Fruit fly (Drosophila melanogaster) whole organism, embryonic: ENCODE data around the gene Hmbs.

Source experiments
- Aef1 ChIP-seq: fragments of 200-800 bp; sonication (Bioruptor generic); IDR thresholded peaks from 3 replicates; pipeline ENCODE4 v1.3.6; 2022; ENCODE audit warnings: missing biosample characterization, missing genetic modification characterization
- CG11560 ChIP-seq: fragments of 200-800 bp; sonication (Bioruptor generic); IDR thresholded peaks from 3 replicates; pipeline ENCODE4 v1.3.6; 2022; ENCODE audit warnings: missing biosample characterization, missing genetic modification characterization
- CG12391 ChIP-seq: fragments of 200-800 bp; sonication (Bioruptor generic); optimal IDR thresholded peaks from 3 replicates; lab custom pipeline; 2018; ENCODE audit warnings: missing biosample characterization, mild to moderate bottlenecking, missing genetic modification characterization, moderate library complexity
- CG14441 ChIP-seq: fragments of 200-800 bp; sonication (Bioruptor generic); IDR thresholded peaks from 2 replicates; pipeline ENCODE4 v1.3.6; 2022; ENCODE audit warnings: missing biosample characterization, missing genetic modification characterization
- CG15011 ChIP-seq: fragments of 200-800 bp; sonication (Bioruptor generic); optimal IDR thresholded peaks from 3 replicates; lab custom pipeline; 2018; ENCODE audit warnings: missing biosample characterization, mild to moderate bottlenecking, missing genetic modification characterization
- CG15514 ChIP-seq: fragments of 200-800 bp; sonication (Bioruptor generic); optimal IDR thresholded peaks from 3 replicates; lab custom pipeline; 2017; ENCODE audit warnings: missing biosample characterization, missing genetic modification characterization, mild to moderate bottlenecking, moderate library complexity, missing genetic modification reagents
- CG16779 ChIP-seq: fragments of 200-800 bp; sonication (Bioruptor generic); IDR thresholded peaks from 2 replicates; pipeline ENCODE4 v1.3.6; 2022; ENCODE audit warnings: missing biosample characterization, missing genetic modification characterization
- CG2199 ChIP-seq: fragments of 200-800 bp; sonication (Bioruptor generic); IDR thresholded peaks from 3 replicates; pipeline ENCODE4 v1.3.6; 2022; ENCODE audit warnings: missing biosample characterization, missing genetic modification characterization
- CG30020 ChIP-seq: fragments of 200-800 bp; optimal IDR thresholded peaks from 2 replicates; lab custom pipeline; 2019; ENCODE audit warnings: missing biosample characterization, mild to moderate bottlenecking, missing genetic modification characterization, moderate library complexity
- CG31441 ChIP-seq: fragments of 200-800 bp; sonication (Bioruptor generic); IDR thresholded peaks from 2 replicates; pipeline ENCODE4 v1.3.6; 2022; ENCODE audit warnings: missing biosample characterization, missing genetic modification characterization
- CG32767 ChIP-seq: fragments of 200-800 bp; sonication (Bioruptor generic); IDR thresholded peaks from 2 replicates; pipeline ENCODE4 v1.3.6; 2022; ENCODE audit warnings: missing biosample characterization, missing genetic modification characterization
- CG33557 ChIP-seq: fragments of 200-800 bp; sonication (Bioruptor generic); optimal IDR thresholded peaks from 2 replicates; lab custom pipeline; 2019; ENCODE audit warnings: missing biosample characterization, mild to moderate bottlenecking, missing genetic modification characterization, moderate library complexity
- CG42726 ChIP-seq: fragments of 200-800 bp; sonication (Bioruptor generic); IDR thresholded peaks from 2 replicates; pipeline ENCODE4 v1.3.6; 2022; ENCODE audit warnings: missing biosample characterization, missing genetic modification characterization; ENCODE audit not compliant: partially characterized antibody
- CG6654 ChIP-seq: fragments of 200-800 bp; sonication (Bioruptor generic); optimal IDR thresholded peaks from 2 replicates; lab custom pipeline; 2017; ENCODE audit warnings: missing biosample characterization, mild to moderate bottlenecking, missing genetic modification characterization
- CkIIα-i1 ChIP-seq: fragments of 200-800 bp; sonication (Bioruptor generic); IDR thresholded peaks from 2 replicates; pipeline ENCODE4 v1.3.6; 2022; ENCODE audit warnings: missing biosample characterization, missing genetic modification characterization
- D19B ChIP-seq: fragments of 200-800 bp; sonication (Bioruptor generic); optimal IDR thresholded peaks from 2 replicates; lab custom pipeline; 2017; ENCODE audit warnings: missing biosample characterization, mild to moderate bottlenecking, missing genetic modification characterization
- Dll ChIP-seq: fragments of 200-800 bp; sonication (Bioruptor generic); IDR thresholded peaks from 4 replicates; pipeline ENCODE4 v1.3.6; 2022; ENCODE audit warnings: missing biosample characterization, missing genetic modification characterization; ENCODE audit not compliant: partially characterized antibody
- E2f1 ChIP-seq: fragments of 200-800 bp; sonication (Bioruptor generic); IDR thresholded peaks from 2 replicates; pipeline ENCODE4 v1.3.6; 2022; ENCODE audit warnings: missing biosample characterization, missing genetic modification characterization
- E2f2 ChIP-seq: fragments of 200-800 bp; sonication (Bioruptor generic); IDR thresholded peaks from 2 replicates; pipeline ENCODE4 v1.3.6; 2022; ENCODE audit warnings: missing biosample characterization, missing genetic modification characterization
- Gug ChIP-seq: fragments of 200-800 bp; sonication (Bioruptor generic); IDR thresholded peaks from 4 replicates; pipeline ENCODE4 v1.3.6; 2022; ENCODE audit warnings: missing biosample characterization, missing genetic modification characterization
- H15 ChIP-seq: fragments of 200-800 bp; sonication (Bioruptor generic); IDR thresholded peaks from 3 replicates; pipeline ENCODE4 v1.3.6; 2022; ENCODE audit warnings: missing biosample characterization, missing genetic modification characterization
- Hand ChIP-seq: fragments of 200-800 bp; sonication (Bioruptor generic); optimal IDR thresholded peaks from 2 replicates; lab custom pipeline; 2017; ENCODE audit warnings: mild to moderate bottlenecking, missing biosample characterization, missing genetic modification reagents, missing genetic modification characterization
- Hmr ChIP-seq: fragments of 200-800 bp; sonication (Bioruptor generic); optimal IDR thresholded peaks from 3 replicates; lab custom pipeline; 2017; ENCODE audit warnings: mild to moderate bottlenecking, missing biosample characterization, missing genetic modification reagents, missing genetic modification characterization
- Med ChIP-seq: fragments of 200-800 bp; sonication (Bioruptor generic); peaks from one replicate; lab custom pipeline; 2016; ENCODE audit warnings: missing biosample characterization, missing genetic modification characterization, mild to moderate bottlenecking, inconsistent platforms, moderate library complexity
- NFAT ChIP-seq: fragments of 200-800 bp; sonication (Bioruptor generic); IDR thresholded peaks from 2 replicates; pipeline ENCODE4 v1.3.6; 2022; ENCODE audit warnings: missing biosample characterization, missing genetic modification characterization
- Nf-YB ChIP-seq: fragments of 200-800 bp; sonication (Bioruptor generic); optimal IDR thresholded peaks from 3 replicates; lab custom pipeline; 2019; ENCODE audit warnings: missing biosample characterization, mild to moderate bottlenecking, missing genetic modification characterization, moderate library complexity
- Poxn ChIP-seq: fragments of 200-800 bp; sonication (Bioruptor generic); IDR thresholded peaks from 2 replicates; pipeline ENCODE4 v1.3.6; 2022; ENCODE audit warnings: missing biosample characterization, missing genetic modification characterization
- Rx ChIP-seq: fragments of 200-800 bp; sonication (Bioruptor generic); IDR thresholded peaks from 2 replicates; pipeline ENCODE4 v1.3.6; 2022; ENCODE audit warnings: missing biosample characterization, missing genetic modification characterization
- Stat92E ChIP-seq, 3 experiments: fragments of >200 bp in 2 of 3; fragments of 200-800 bp in 1 of 3; sonication (Bioruptor generic) in 1 of 3; optimal IDR thresholded peaks; 2 replicates each; lab custom pipeline; 2017 to 2019; ENCODE audit warnings: missing biosample characterization in 3 of 3, missing genetic modification characterization in 3 of 3, mild to moderate bottlenecking in 1 of 3, moderate library complexity in 1 of 3
- Vsx1 ChIP-seq: fragments of 200-800 bp; sonication (Bioruptor generic); optimal IDR thresholded peaks from 2 replicates; lab custom pipeline; 2017; ENCODE audit warnings: missing biosample characterization, mild to moderate bottlenecking, missing genetic modification characterization, missing genetic modification reagents
- amos ChIP-seq: fragments of 200-800 bp; sonication (Bioruptor generic); IDR thresholded peaks from 2 replicates; pipeline ENCODE4 v1.3.6; 2022; ENCODE audit warnings: missing biosample characterization, missing genetic modification characterization; ENCODE audit not compliant: partially characterized antibody
- ara ChIP-seq: fragments of 200-800 bp; sonication (Bioruptor generic); IDR thresholded peaks from 2 replicates; pipeline ENCODE4 v1.3.6; 2022; ENCODE audit warnings: missing biosample characterization, missing genetic modification characterization
- bab2 ChIP-seq: fragments of 200-800 bp; sonication (Bioruptor generic); optimal IDR thresholded peaks from 2 replicates; lab custom pipeline; 2016; ENCODE audit warnings: missing biosample characterization, missing genetic modification characterization
- btn ChIP-seq: fragments of 200-800 bp; sonication (Bioruptor generic); optimal IDR thresholded peaks from 2 replicates; lab custom pipeline; 2016; ENCODE audit warnings: missing biosample characterization, missing genetic modification characterization
- cas ChIP-seq: fragments of 200-800 bp; sonication (Bioruptor generic); IDR thresholded peaks from 2 replicates; pipeline ENCODE4 v1.3.6; 2022; ENCODE audit warnings: missing biosample characterization, missing genetic modification characterization
- da ChIP-seq: fragments of 200-800 bp; sonication (Bioruptor generic); optimal IDR thresholded peaks from 2 replicates; lab custom pipeline; 2016; ENCODE audit warnings: missing biosample characterization, missing genetic modification characterization
- esg ChIP-seq: fragments of 200-800 bp; sonication (Bioruptor generic); conservative IDR thresholded peaks from 2 replicates; pipeline ENCODE4 v1.3.6; 2022; ENCODE audit warnings: missing biosample characterization, missing genetic modification characterization
- exex ChIP-seq: fragments of 200-800 bp; sonication (Bioruptor generic); optimal IDR thresholded peaks from 4 replicates; lab custom pipeline; 2018; ENCODE audit warnings: missing biosample characterization, mild to moderate bottlenecking, missing genetic modification characterization, moderate library complexity
- gce ChIP-seq: fragments of 200-800 bp; sonication (Bioruptor generic); IDR thresholded peaks from 3 replicates; pipeline ENCODE4 v1.3.6; 2022; ENCODE audit warnings: missing biosample characterization, missing genetic modification characterization
- jigr1 ChIP-seq: fragments of 200-800 bp; sonication (Bioruptor generic); IDR thresholded peaks from 3 replicates; pipeline ENCODE4 v1.3.6; 2022; ENCODE audit warnings: missing biosample characterization, missing genetic modification characterization
- jumu ChIP-seq: fragments of 200-800 bp; sonication (Bioruptor generic); optimal IDR thresholded peaks from 3 replicates; lab custom pipeline; 2016; ENCODE audit warnings: missing biosample characterization, missing genetic modification characterization
- knrl ChIP-seq: fragments of 200-800 bp; sonication (Bioruptor generic); IDR thresholded peaks from 3 replicates; pipeline ENCODE4 v1.3.6; 2022; ENCODE audit warnings: missing biosample characterization, missing genetic modification characterization; ENCODE audit not compliant: partially characterized antibody
- lbe ChIP-seq: fragments of 200-800 bp; sonication (Bioruptor generic); optimal IDR thresholded peaks from 2 replicates; lab custom pipeline; 2016; ENCODE audit warnings: missing biosample characterization, mild to moderate bottlenecking, missing genetic modification characterization
- lilli ChIP-seq: fragments of 200-800 bp; sonication (Bioruptor generic); optimal IDR thresholded peaks from 3 replicates; lab custom pipeline; 2016; ENCODE audit warnings: missing biosample characterization, missing genetic modification characterization
- mirr ChIP-seq: fragments of 200-800 bp; sonication (Bioruptor generic); optimal IDR thresholded peaks from 3 replicates; lab custom pipeline; 2018; ENCODE audit warnings: missing biosample characterization, mild to moderate bottlenecking, missing genetic modification characterization
- pum ChIP-seq: fragments of 200-800 bp; sonication (Bioruptor generic); optimal IDR thresholded peaks from 2 replicates; lab custom pipeline; 2016; ENCODE audit warnings: missing biosample characterization, missing genetic modification characterization
- sc ChIP-seq, 3 experiments: fragments of >200 bp in 2 of 3; fragments of 200-800 bp in 1 of 3; sonication (Bioruptor generic) in 1 of 3; optimal IDR thresholded peaks; 2 replicates in 2 of 3; 3 replicates in 1 of 3; lab custom pipeline; 2017; ENCODE audit warnings: mild to moderate bottlenecking in 1 of 3, missing biosample characterization in 1 of 3, missing genetic modification characterization in 1 of 3, missing genetic modification reagents in 1 of 3
- sisA ChIP-seq: fragments of 200-800 bp; sonication (Bioruptor generic); IDR thresholded peaks from 2 replicates; pipeline ENCODE4 v1.3.6; 2022; ENCODE audit warnings: missing biosample characterization, missing genetic modification characterization
- wdn ChIP-seq: fragments of 200-800 bp; sonication (Bioruptor generic); IDR thresholded peaks from 2 replicates; pipeline ENCODE4 v1.3.6; 2022; ENCODE audit warnings: missing biosample characterization, missing genetic modification characterization

Hmbs gene

DNA sequence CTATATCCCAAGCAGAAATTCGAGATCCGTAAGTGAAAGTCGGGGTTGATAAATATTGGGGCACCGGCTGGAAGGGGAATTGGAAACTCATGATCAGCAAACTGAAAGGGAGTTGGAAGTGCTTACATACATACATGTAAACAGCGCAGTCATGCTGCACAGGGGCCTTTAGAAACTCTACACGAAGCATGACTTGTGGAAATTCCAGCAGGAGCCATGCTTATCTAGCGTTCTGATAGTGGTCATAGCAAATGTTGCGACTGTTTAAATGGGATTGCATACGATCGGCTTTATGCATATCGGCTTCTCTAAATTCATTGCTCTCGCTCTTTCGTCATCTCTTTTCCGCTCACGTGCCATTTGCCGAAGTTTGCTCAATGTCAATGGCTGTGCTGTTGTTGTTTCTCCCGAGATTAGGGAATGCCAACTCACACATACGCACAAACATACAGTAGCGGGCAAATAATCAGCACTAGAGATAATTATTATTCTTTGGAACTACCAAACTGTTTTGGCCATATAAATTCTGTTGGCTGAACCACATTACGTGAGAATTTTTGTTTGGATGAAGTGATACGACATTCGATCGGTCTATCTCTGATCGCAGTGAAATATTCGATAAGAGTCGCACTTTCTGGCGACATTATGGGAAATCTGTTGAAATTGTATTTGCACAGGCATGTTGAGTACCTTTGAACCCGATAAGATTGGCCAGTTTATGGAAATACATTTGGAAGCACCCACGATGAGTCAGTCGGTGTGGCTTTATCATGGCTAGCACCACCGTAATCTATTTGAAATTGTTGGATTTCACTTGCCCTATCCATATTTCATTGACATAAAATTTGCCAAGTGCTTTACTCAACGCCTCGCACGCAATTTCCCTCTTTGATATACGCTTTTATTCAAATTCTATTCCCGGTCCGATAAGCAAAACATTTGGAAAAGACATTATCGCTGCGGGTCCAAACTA lies 1.6 kb downstream of the Hmbs start (continued):
- TF ChIP-seq amos (GFP tag; lab: Robert Waterston, UW): no peak
- no peak for TF ChIP-seq Hand (GFP tag; lab: Kevin White, UChicago)
- no peak for TF ChIP-seq jigr1 (GFP tag; lab: Robert Waterston, UW)
- TF ChIP-seq Rx: no peak
- peak; percentile 89 for TF ChIP-seq CG15514
- no peak for TF ChIP-seq CG16779 (GFP tag; lab: Robert Waterston, UW)
- TF ChIP-seq E2f1 (GFP tag; lab: Robert Waterston, UW): no peak
- peak; percentile 74 for TF ChIP-seq mirr (GFP tag; lab: Kevin White, UChicago)
- no peak for TF ChIP-seq CG32767 (GFP tag; lab: Robert Waterston, UW)
- no peak for TF ChIP-seq CG30020
- no peak for TF ChIP-seq pum
- no peak for TF ChIP-seq CG11560 (tag; lab: Robert Waterston, UW)
- no peak for TF ChIP-seq btn (GFP tag; lab: Kevin White, UChicago)
- peak; percentile 13; the same call in 1 of the 2 replicates for TF ChIP-seq CG14441 (GFP tag; lab: Robert Waterston, UW)
- no peak for TF ChIP-seq CG33557
- no peak for TF ChIP-seq sisA (GFP tag; lab: Robert Waterston, UW)
- no peak for TF ChIP-seq gce
- TF ChIP-seq H15 (GFP tag; lab: Robert Waterston, UW): no peak
- TF ChIP-seq jumu (GFP tag; lab: Kevin White, UChicago): no peak
- no peak for TF ChIP-seq esg (GFP tag; lab: Robert Waterston, UW)
- TF ChIP-seq NFAT (GFP tag; lab: Robert Waterston, UW): no peak
- peak; percentile 43 for TF ChIP-seq lilli (GFP tag; lab: Kevin White, UChicago)
- TF ChIP-seq da: no peak
- no peak for TF ChIP-seq CG6654
- TF ChIP-seq CG2199: no peak
- no peak for TF ChIP-seq wdn
- no peak for TF ChIP-seq cas (GFP tag; lab: Robert Waterston, UW)
- TF ChIP-seq D19B (GFP tag; lab: Kevin White, UChicago): no peak
- no peak for TF ChIP-seq E2f2 (GFP tag; lab: Robert Waterston, UW)
- TF ChIP-seq Gug (GFP tag; lab: Robert Waterston, UW): no peak
- peak; percentile 96 for TF ChIP-seq exex (tag; lab: Kevin White, UChicago)
- TF ChIP-seq bab2 (GFP tag; lab: Kevin White, UChicago): no peak
- TF ChIP-seq CG42726 (GFP tag; lab: Robert Waterston, UW): no peak
- no peak for TF ChIP-seq knrl (GFP tag; lab: Robert Waterston, UW)
- no peak for TF ChIP-seq CkIIα-i1 (GFP tag; lab: Robert Waterston, UW)
- peak; percentile 90 for TF ChIP-seq Med (GFP tag; lab: Kevin White, UChicago)
- no peak for TF ChIP-seq CG12391 (tag; lab: Kevin White, UChicago)
- no peak for TF ChIP-seq Hmr (GFP tag; lab: Kevin White, UChicago)
- peak; percentile 48 for TF ChIP-seq lbe (GFP tag; lab: Kevin White, UChicago)
- no peak for TF ChIP-seq CG15011 (GFP tag; lab: Kevin White, UChicago)
- TF ChIP-seq Vsx1: no peak
- TF ChIP-seq ara (GFP tag; lab: Robert Waterston, UW): no peak
- TF ChIP-seq Poxn (GFP tag; lab: Robert Waterston, UW): no peak
- no peak for TF ChIP-seq Stat92E (GFP tag; optimal IDR thresholded peaks at IDR 0.05; lab: Kevin White, UChicago)
- TF ChIP-seq Aef1 (GFP tag; lab: Robert Waterston, UW): no peak
- TF ChIP-seq Nf-YB (GFP tag; lab: Kevin White, UChicago): no peak
- TF ChIP-seq CG31441 (GFP tag; lab: Robert Waterston, UW): no peak
- no peak for TF ChIP-seq Dll
- TF ChIP-seq sc (optimal IDR thresholded peaks at IDR 0.05; lab: Kevin White, UChicago): no peak
- TF ChIP-seq sc (GFP tag; optimal IDR thresholded peaks at IDR 0.05; lab: Kevin White, UChicago): no peak
